Worm (Caenorhabditis elegans) whole organism, L1 larva: Measurements from ENCODE around the gene R01E6.2.

Experiments
- C04F5.9 ChIP-seq: sonication (generic microtip); optimal IDR thresholded peaks from 2 replicates; lab custom pipeline; 2016; ENCODE audit warnings: missing genetic modification characterization, missing compliant biosample characterization
- C16A3.4 ChIP-seq: fragments of 150-350 bp; optimal IDR thresholded peaks from 2 replicates; lab custom pipeline; 2014; ENCODE audit warnings: missing biosample characterization, missing genetic modification characterization
- C34B4.2 ChIP-seq: sonication (generic microtip); optimal IDR thresholded peaks from 2 replicates; lab custom pipeline; 2017; ENCODE audit warnings: mild to moderate bottlenecking, missing genetic modification characterization, missing compliant biosample characterization
- F16B12.6 ChIP-seq: fragments of 150-350 bp; optimal IDR thresholded peaks from 2 replicates; lab custom pipeline; 2014; ENCODE audit warnings: missing biosample characterization, missing genetic modification characterization
- alr-1 ChIP-seq: fragments of 200-800 bp; sonication (Bioruptor generic); optimal IDR thresholded peaks from 2 replicates; lab custom pipeline; 2018; ENCODE audit warnings: borderline replicate concordance, mild to moderate bottlenecking, missing genetic modification characterization, missing compliant biosample characterization
- aly-2 ChIP-seq: fragments of 150-350 bp; optimal IDR thresholded peaks from 2 replicates; lab custom pipeline; 2014; ENCODE audit warnings: missing biosample characterization, missing genetic modification characterization
- blmp-1 ChIP-seq: fragments of 150-350 bp; optimal IDR thresholded peaks from 2 replicates; lab custom pipeline; 2014; ENCODE audit warnings: missing biosample characterization, missing genetic modification characterization
- ceh-63 ChIP-seq: fragments of 200-800 bp; sonication (Bioruptor generic); optimal IDR thresholded peaks from 2 replicates; lab custom pipeline; 2018; ENCODE audit warnings: mild to moderate bottlenecking, missing genetic modification characterization, missing compliant biosample characterization
- ceh-82 ChIP-seq, 3 experiments: fragments of 150-350 bp in 1 of 3; sonication (generic microtip) in 2 of 3; optimal IDR thresholded peaks; 2 replicates each; lab custom pipeline; 2014 to 2017; ENCODE audit warnings: missing biosample characterization in 3 of 3, missing genetic modification characterization in 3 of 3
- ceh-88 ChIP-seq: fragments of 200-800 bp; sonication (Bioruptor generic); IDR thresholded peaks from 2 replicates; pipeline ENCODE4 v1.3.6; 2022; ENCODE audit warnings: missing genetic modification characterization, missing compliant biosample characterization
- dsc-1 ChIP-seq: sonication (generic microtip); optimal IDR thresholded peaks from 2 replicates; lab custom pipeline; 2016; ENCODE audit warnings: mild to moderate bottlenecking, missing genetic modification characterization, missing compliant biosample characterization
- efl-1 ChIP-seq, 4 experiments: fragments of 150-350 bp; optimal IDR thresholded peaks in 3 of 4; peaks in 1 of 4; 1 replicate in 1 of 4; 2 replicates in 3 of 4; lab custom pipeline; 2014; ENCODE audit warnings: missing biosample characterization in 2 of 4, missing genetic modification characterization in 2 of 4, missing genetic modification reagents in 2 of 4
- efl-3 ChIP-seq: fragments of 200-800 bp; sonication (Bioruptor generic); optimal IDR thresholded peaks from 2 replicates; lab custom pipeline; 2018; ENCODE audit warnings: mild to moderate bottlenecking, missing genetic modification characterization, missing compliant biosample characterization
- egl-27 ChIP-seq, 2 experiments: fragments of 150-350 bp in 1 of 2; sonication (generic microtip); optimal IDR thresholded peaks; 3 replicates each; lab custom pipeline; 2017 to 2018; ENCODE audit warnings: missing biosample characterization in 2 of 2, missing genetic modification characterization in 2 of 2, missing genetic modification reagents in 2 of 2
- elt-2 ChIP-seq: sonication (generic microtip); optimal IDR thresholded peaks from 2 replicates; lab custom pipeline; 2016; ENCODE audit warnings: missing genetic modification characterization, mild to moderate bottlenecking, inconsistent platforms, missing compliant biosample characterization, missing genetic modification reagents
- fos-1 ChIP-seq: fragments of 150-350 bp; optimal IDR thresholded peaks from 2 replicates; lab custom pipeline; 2014; ENCODE audit warnings: missing biosample characterization, missing genetic modification characterization
- grh-1 ChIP-seq: fragments of 200-800 bp; sonication (Bioruptor generic); IDR thresholded peaks from 2 replicates; pipeline ENCODE4 v1.3.6; 2022; ENCODE audit warnings: missing genetic modification reagents, missing genetic modification characterization, missing compliant biosample characterization
- hlh-4 ChIP-seq: sonication (generic microtip); optimal IDR thresholded peaks from 2 replicates; lab custom pipeline; 2016; ENCODE audit warnings: mild to moderate bottlenecking, missing genetic modification characterization, missing compliant biosample characterization
- hpl-2 ChIP-seq: fragments of 150-350 bp; optimal IDR thresholded peaks from 2 replicates; lab custom pipeline; 2014; ENCODE audit warnings: missing biosample characterization, missing genetic modification reagents, missing genetic modification characterization
- isw-1 ChIP-seq: fragments of 200-800 bp; sonication (Bioruptor generic); IDR thresholded peaks from 2 replicates; pipeline ENCODE4 v1.3.6; 2022; ENCODE audit warnings: missing genetic modification characterization, missing compliant biosample characterization
- lin-15B ChIP-seq: fragments of 150-350 bp; sonication (generic microtip); optimal IDR thresholded peaks from 3 replicates; lab custom pipeline; 2014; ENCODE audit warnings: missing biosample characterization, missing genetic modification characterization
- lin-35 ChIP-seq, 2 experiments: fragments of 150-350 bp; optimal IDR thresholded peaks; 2 replicates each; lab custom pipeline; 2014; ENCODE audit warnings: missing biosample characterization in 2 of 2, missing genetic modification characterization in 2 of 2, missing genetic modification reagents in 2 of 2
- lin-39 ChIP-seq: fragments of 150-350 bp; optimal IDR thresholded peaks from 2 replicates; lab custom pipeline; 2014; ENCODE audit warnings: missing biosample characterization, missing genetic modification reagents, missing genetic modification characterization
- mab-9 ChIP-seq: fragments of 200-800 bp; sonication (Bioruptor generic); IDR thresholded peaks from 2 replicates; pipeline ENCODE4 v1.3.6; 2022; ENCODE audit warnings: missing genetic modification reagents, missing genetic modification characterization, missing compliant biosample characterization
- mdl-1 ChIP-seq, 2 experiments: fragments of 150-350 bp; optimal IDR thresholded peaks; 2 replicates each; lab custom pipeline; 2014 to 2017; ENCODE audit warnings: missing biosample characterization in 2 of 2, missing genetic modification characterization in 2 of 2, inconsistent platforms in 1 of 2
- mef-2 ChIP-seq: fragments of 150-350 bp; optimal IDR thresholded peaks from 2 replicates; lab custom pipeline; 2014; ENCODE audit warnings: missing biosample characterization, missing genetic modification characterization
- mep-1 ChIP-seq: fragments of 150-350 bp; optimal IDR thresholded peaks from 2 replicates; lab custom pipeline; 2014; ENCODE audit warnings: missing biosample characterization, missing genetic modification characterization
- nhr-19 ChIP-seq: fragments of 200-800 bp; sonication (Bioruptor generic); conservative IDR thresholded peaks from 2 replicates; pipeline ENCODE4 v1.3.6; 2022; ENCODE audit warnings: missing genetic modification characterization, missing compliant biosample characterization
- nhr-20 ChIP-seq: sonication (generic microtip); optimal IDR thresholded peaks from 2 replicates; lab custom pipeline; 2016; ENCODE audit warnings: mild to moderate bottlenecking, missing genetic modification characterization, missing compliant biosample characterization
- nhr-28 ChIP-seq: fragments of 150-350 bp; optimal IDR thresholded peaks from 2 replicates; lab custom pipeline; 2014; ENCODE audit warnings: missing biosample characterization, missing genetic modification characterization
- nhr-76 ChIP-seq: sonication (generic microtip); optimal IDR thresholded peaks from 2 replicates; lab custom pipeline; 2017; ENCODE audit warnings: missing biosample characterization, missing genetic modification characterization
- nhr-77 ChIP-seq: fragments of 150-350 bp; optimal IDR thresholded peaks from 2 replicates; lab custom pipeline; 2014; ENCODE audit warnings: missing biosample characterization, missing genetic modification characterization
- nhr-84 ChIP-seq: sonication (generic microtip); optimal IDR thresholded peaks from 2 replicates; lab custom pipeline; 2017; ENCODE audit warnings: missing biosample characterization, missing genetic modification characterization
- nhr-90 ChIP-seq: sonication (generic microtip); optimal IDR thresholded peaks from 2 replicates; lab custom pipeline; 2016; ENCODE audit warnings: mild to moderate bottlenecking, missing genetic modification characterization, missing compliant biosample characterization; ENCODE audit not compliant: poor library complexity
- pag-3 ChIP-seq: sonication (generic microtip); optimal IDR thresholded peaks from 2 replicates; lab custom pipeline; 2017; ENCODE audit warnings: missing genetic modification characterization, mild to moderate bottlenecking, missing compliant biosample characterization, antibody characterized with exemption, borderline replicate concordance; ENCODE audit not compliant: insufficient read depth
- pax-3 ChIP-seq: fragments of 200-800 bp; sonication (Bioruptor generic); optimal IDR thresholded peaks from 2 replicates; lab custom pipeline; 2018; ENCODE audit warnings: mild to moderate bottlenecking, missing genetic modification characterization, moderate library complexity, missing compliant biosample characterization
- pqm-1 ChIP-seq: sonication (generic microtip); optimal IDR thresholded peaks from 3 replicates; lab custom pipeline; 2017; ENCODE audit warnings: missing biosample characterization, missing genetic modification characterization
- rnt-1 ChIP-seq: sonication (generic microtip); optimal IDR thresholded peaks from 2 replicates; lab custom pipeline; 2016; ENCODE audit warnings: mild to moderate bottlenecking, missing genetic modification characterization, moderate library complexity, missing compliant biosample characterization
- snpc-4 ChIP-seq: fragments of 150-350 bp; optimal IDR thresholded peaks from 2 replicates; lab custom pipeline; 2014; ENCODE audit warnings: missing biosample characterization, missing genetic modification characterization
- sox-4 ChIP-seq: sonication (generic microtip); optimal IDR thresholded peaks from 2 replicates; lab custom pipeline; 2016; ENCODE audit warnings: missing genetic modification characterization, missing compliant biosample characterization
- sup-37 ChIP-seq: fragments of 200-800 bp; sonication (Bioruptor generic); optimal IDR thresholded peaks from 2 replicates; lab custom pipeline; 2018; ENCODE audit warnings: mild to moderate bottlenecking, missing genetic modification characterization, missing compliant biosample characterization
- swsn-7 ChIP-seq: sonication (generic microtip); optimal IDR thresholded peaks from 2 replicates; lab custom pipeline; 2016; ENCODE audit warnings: missing genetic modification characterization, missing compliant biosample characterization
- tbx-2 ChIP-seq: sonication (generic microtip); optimal IDR thresholded peaks from 2 replicates; lab custom pipeline; 2016; ENCODE audit warnings: missing genetic modification characterization, missing compliant biosample characterization
- unc-130 ChIP-seq: fragments of 150-350 bp; optimal IDR thresholded peaks from 2 replicates; lab custom pipeline; 2017; ENCODE audit warnings: missing biosample characterization, missing genetic modification characterization, inconsistent platforms
- unc-30 ChIP-seq: sonication (generic microtip); optimal IDR thresholded peaks from 2 replicates; lab custom pipeline; 2017; ENCODE audit warnings: missing biosample characterization, missing genetic modification characterization
- unc-62 ChIP-seq: fragments of 150-350 bp; optimal IDR thresholded peaks from 2 replicates; lab custom pipeline; 2014; ENCODE audit warnings: missing biosample characterization, missing genetic modification reagents, missing genetic modification characterization
- unc-98 ChIP-seq: fragments of 200-800 bp; sonication (Bioruptor generic); IDR thresholded peaks from 2 replicates; pipeline ENCODE4 v1.3.6; 2022; ENCODE audit warnings: missing genetic modification characterization, missing compliant biosample characterization
- vab-15 ChIP-seq: sonication (generic microtip); optimal IDR thresholded peaks from 2 replicates; lab custom pipeline; 2017; ENCODE audit warnings: missing genotype, mild to moderate bottlenecking, missing genetic modification characterization, missing compliant biosample characterization
- xbp-1 ChIP-seq: sonication (generic microtip); optimal IDR thresholded peaks from 2 replicates; lab custom pipeline; 2016; ENCODE audit warnings: missing genetic modification characterization, missing compliant biosample characterization
- zip-4 ChIP-seq: fragments of 200-800 bp; sonication (Bioruptor generic); optimal IDR thresholded peaks from 2 replicates; lab custom pipeline; 2018; ENCODE audit warnings: mild to moderate bottlenecking, missing genetic modification characterization, moderate library complexity, missing compliant biosample characterization

R01E6.2 gene

DNA sequence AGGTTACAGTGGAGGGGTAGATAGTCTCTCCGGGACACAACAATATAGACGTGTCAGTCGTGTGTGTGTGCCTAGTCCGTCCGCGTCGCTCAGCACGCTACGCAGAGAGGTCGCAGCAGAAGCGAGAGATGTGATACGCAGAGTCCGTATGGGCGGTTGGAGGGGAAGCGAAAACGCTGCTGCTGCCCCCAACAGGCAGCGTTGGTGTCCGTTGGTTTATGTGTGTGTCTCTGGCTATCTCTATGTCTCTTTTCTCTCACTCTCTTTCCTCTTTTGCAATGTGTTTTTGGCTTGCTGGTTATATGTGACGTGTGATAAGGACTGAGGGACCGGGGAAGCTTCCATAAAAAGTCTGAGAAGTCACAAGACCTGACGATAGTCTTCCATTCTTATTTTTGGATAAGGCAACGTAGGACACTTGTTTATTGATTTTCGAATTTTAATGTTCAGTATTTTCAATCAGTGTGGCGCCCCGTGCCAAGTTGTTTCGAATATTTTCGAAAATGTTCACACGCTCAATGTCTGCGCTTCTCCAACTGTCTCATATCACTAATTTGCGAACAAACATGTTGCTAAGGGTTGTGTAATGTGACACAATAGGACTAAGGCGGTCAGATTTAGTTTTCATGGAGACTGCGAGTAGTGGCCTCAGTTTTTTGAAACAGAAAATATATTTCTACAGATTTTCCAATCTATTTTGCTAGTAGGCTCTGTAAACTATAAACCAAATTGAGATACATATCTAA, 38.8 kb downstream of the R01E6.2 start, which contains the start of gene pab-2 (continued):
- no peak for TF ChIP-seq vab-15 (tag; lab: Kevin White, UChicago)
- TF ChIP-seq snpc-4 (tag; lab: Kevin White, UChicago) = no peak
- no peak for TF ChIP-seq nhr-84
- TF ChIP-seq fos-1 (tag; lab: Kevin White, UChicago) = peak; percentile 53
- TF ChIP-seq pag-3 (tag; lab: Kevin White, UChicago) = no peak
- peak; percentile 67 for TF ChIP-seq blmp-1 (tag; lab: Kevin White, UChicago)
- TF ChIP-seq efl-3 (GFP tag; lab: Kevin White, UChicago) = no peak
- peak; percentile 11 for TF ChIP-seq sox-4 (tag; lab: Kevin White, UChicago)
- no peak for TF ChIP-seq alr-1 (tag; lab: Kevin White, UChicago)
- peak; percentile 28 for TF ChIP-seq pax-3 (tag; lab: Kevin White, UChicago)
- TF ChIP-seq hlh-4 (tag; lab: Kevin White, UChicago) = no peak
- no peak for TF ChIP-seq pqm-1
- peak; percentile 48 to 61 for TF ChIP-seq lin-35 (GFP tag; optimal IDR thresholded peaks at IDR 0.05; lab: Kevin White, UChicago)
- no peak for TF ChIP-seq aly-2
- no peak for TF ChIP-seq unc-30 (tag; lab: Kevin White, UChicago)
- peak; percentile 70 for TF ChIP-seq swsn-7
- TF ChIP-seq C34B4.2 (tag; lab: Kevin White, UChicago) = no peak
- TF ChIP-seq mef-2 (tag; lab: Kevin White, UChicago) = no peak
- peak in 1 of 2 experiments; percentile 85 for TF ChIP-seq mdl-1 (tag; optimal IDR thresholded peaks at IDR 0.05; lab: Kevin White, UChicago)
- TF ChIP-seq nhr-19 (GFP tag; lab: Robert Waterston, UW) = peak; percentile 70
- peak; percentile 80 for TF ChIP-seq rnt-1 (tag; lab: Kevin White, UChicago)
- no peak for TF ChIP-seq unc-62 (GFP tag; lab: Kevin White, UChicago)
- TF ChIP-seq ceh-88 (GFP tag; lab: Robert Waterston, UW) = no peak
- TF ChIP-seq mep-1 = peak; percentile 69
- TF ChIP-seq nhr-77 (tag; lab: Kevin White, UChicago) = peak; percentile 72
- TF ChIP-seq elt-2 (tag; lab: Kevin White, UChicago) = peak; percentile 88
- peak; percentile 71 for TF ChIP-seq tbx-2 (tag; lab: Kevin White, UChicago)
- TF ChIP-seq dsc-1 = peak; percentile 21
- TF ChIP-seq efl-1 (optimal IDR thresholded peaks at IDR 0.05; lab: Kevin White, UChicago) = peak; percentile 36 to 48
- peak in 1 of 2 experiments; percentile 90 for TF ChIP-seq efl-1 (GFP tag; optimal IDR thresholded peaks at IDR 0.05 in 1 of 2; lab: Kevin White, UChicago)
- no peak for TF ChIP-seq ceh-63 (GFP tag; lab: Kevin White, UChicago)
- no peak for TF ChIP-seq unc-98 (GFP tag; lab: Robert Waterston, UW)
- TF ChIP-seq lin-39 (tag; lab: Kevin White, UChicago) = no peak
- peak; percentile 83 for TF ChIP-seq nhr-90 (tag; lab: Kevin White, UChicago)
- no peak for TF ChIP-seq F16B12.6 (tag; lab: Kevin White, UChicago)
- TF ChIP-seq zip-4 (GFP tag; lab: Kevin White, UChicago) = no peak
- TF ChIP-seq egl-27 (tag; optimal IDR thresholded peaks at IDR 0.05; lab: Kevin White, UChicago) = peak in 1 of 2 experiments; percentile 17
- TF ChIP-seq sup-37 = no peak
- peak; percentile 90 for TF ChIP-seq nhr-20 (tag; lab: Kevin White, UChicago)
- TF ChIP-seq nhr-28 = no peak
- TF ChIP-seq ceh-82 (tag; optimal IDR thresholded peaks at IDR 0.05; lab: Kevin White, UChicago) = peak; percentile 15 to 86 (median 76)
- peak; percentile 64 for TF ChIP-seq unc-130 (tag; lab: Kevin White, UChicago)
- TF ChIP-seq C16A3.4 (tag; lab: Kevin White, UChicago) = peak; percentile 56
- TF ChIP-seq xbp-1 (tag; lab: Kevin White, UChicago) = peak; percentile 99
- peak; percentile 43; the same call in 1 of the 2 replicates for TF ChIP-seq grh-1 (GFP tag; lab: Robert Waterston, UW)
- peak; percentile 9; the same call in 1 of the 2 replicates for TF ChIP-seq isw-1 (GFP tag; lab: Robert Waterston, UW)
- no peak for TF ChIP-seq hpl-2 (GFP tag; lab: Kevin White, UChicago)
- TF ChIP-seq nhr-76 (tag; lab: Kevin White, UChicago) = no peak
- 0 out of 2 replicates have a peak, but pooled peaks have one; percentile 35 for TF ChIP-seq mab-9
- no peak for TF ChIP-seq lin-15B
- TF ChIP-seq C04F5.9 = no peak
